Worm (Caenorhabditis elegans) whole organism, early embryonic: ENCODE measurements around the gene Y43F8C.7.

ENCODE experiments used
- B0310.2 ChIP-seq: sonication (generic microtip); optimal IDR thresholded peaks from 2 replicates; lab custom pipeline; 2016; ENCODE audit warnings: mild to moderate bottlenecking, missing genetic modification characterization, missing compliant biosample characterization
- F13C5.2 ChIP-seq: sonication (generic microtip); optimal IDR thresholded peaks from 2 replicates; lab custom pipeline; 2017; ENCODE audit warnings: mild to moderate bottlenecking, missing genetic modification characterization, inconsistent platforms, missing compliant biosample characterization
- aly-1 ChIP-seq: sonication (generic microtip); optimal IDR thresholded peaks from 2 replicates; lab custom pipeline; 2016; ENCODE audit warnings: missing genetic modification characterization, missing compliant biosample characterization
- ama-1 ChIP-seq: fragments of 150-350 bp; optimal IDR thresholded peaks from 2 replicates; lab custom pipeline; 2014
- ceh-13 ChIP-seq: fragments of 200-800 bp; sonication (Bioruptor generic); optimal IDR thresholded peaks from 2 replicates; lab custom pipeline; 2018; ENCODE audit warnings: mild to moderate bottlenecking, missing genetic modification characterization, missing compliant biosample characterization
- ceh-36 ChIP-seq: sonication (generic microtip); optimal IDR thresholded peaks from 2 replicates; lab custom pipeline; 2016; ENCODE audit warnings: missing genetic modification characterization, inconsistent platforms, missing compliant biosample characterization
- ets-7 ChIP-seq: sonication (generic microtip); optimal IDR thresholded peaks from 2 replicates; lab custom pipeline; 2016; ENCODE audit warnings: missing genotype, missing genetic modification characterization, missing compliant biosample characterization
- flt-1 ChIP-seq: fragments of 200-800 bp; sonication (Bioruptor generic); IDR thresholded peaks from 2 replicates; pipeline ENCODE4 v1.3.6; 2022; ENCODE audit warnings: missing genetic modification characterization, missing compliant biosample characterization
- hmbx-1 ChIP-seq: sonication (generic microtip); optimal IDR thresholded peaks from 2 replicates; lab custom pipeline; 2016; ENCODE audit warnings: mild to moderate bottlenecking, missing genetic modification characterization, missing compliant biosample characterization
- hmg-4 ChIP-seq: fragments of 200-800 bp; sonication (Bioruptor generic); optimal IDR thresholded peaks from 2 replicates; lab custom pipeline; 2018; ENCODE audit warnings: mild to moderate bottlenecking, missing genetic modification characterization, missing compliant biosample characterization
- hnd-1 ChIP-seq: sonication (generic microtip); optimal IDR thresholded peaks from 2 replicates; lab custom pipeline; 2016; ENCODE audit warnings: missing genetic modification characterization, missing compliant biosample characterization
- pes-1 ChIP-seq: fragments of 200-800 bp; sonication (Bioruptor generic); IDR thresholded peaks from 2 replicates; pipeline ENCODE4 v1.3.6; 2022; ENCODE audit warnings: missing genetic modification reagents, missing genetic modification characterization, missing compliant biosample characterization
- scrt-1 ChIP-seq: fragments of 200-800 bp; sonication (Bioruptor generic); IDR thresholded peaks from 2 replicates; pipeline ENCODE4 v1.3.6; 2022; ENCODE audit warnings: missing genetic modification characterization, missing compliant biosample characterization
- sea-1 ChIP-seq: fragments of 200-800 bp; sonication (Bioruptor generic); conservative IDR thresholded peaks from 2 replicates; pipeline ENCODE4 v1.3.6; 2022; ENCODE audit warnings: missing genetic modification characterization, missing compliant biosample characterization
- tbx-11 ChIP-seq: fragments of 200-800 bp; sonication (Bioruptor generic); IDR thresholded peaks from 2 replicates; pipeline ENCODE4 v1.3.6; 2022; ENCODE audit warnings: missing genetic modification characterization, missing compliant biosample characterization
- tbx-37 ChIP-seq: fragments of 200-800 bp; sonication (Bioruptor generic); conservative IDR thresholded peaks from 2 replicates; pipeline ENCODE4 v1.3.6; 2022; ENCODE audit warnings: missing genetic modification reagents, missing genetic modification characterization, missing compliant biosample characterization
- tra-4 ChIP-seq: sonication (generic microtip); optimal IDR thresholded peaks from 2 replicates; lab custom pipeline; 2017; ENCODE audit warnings: missing genetic modification characterization, missing compliant biosample characterization

Y43F8C.7 gene

ce11 chrV:19643903-19644302, at the start of gene Y43F8C.7, which contains the start of gene mrps-28:
Y43F8C.7 (minus strand) TSS chrV:19644030.
mrps-28 (plus strand) TSS chrV:19644239.
- TF ChIP-seq ama-1 (no peak), aly-1 (tag; lab: Kevin White, UChicago) (no peak), tbx-11 (no peak), hnd-1 (tag; lab: Kevin White, UChicago) (no peak), scrt-1 (GFP tag; lab: Robert Waterston, UW) (no peak), flt-1 (GFP tag; lab: Robert Waterston, UW) (no peak), B0310.2 (tag; lab: Kevin White, UChicago) (no peak), pes-1 (GFP tag; lab: Robert Waterston, UW) (no peak), ets-7 (tag; lab: Kevin White, UChicago) (no peak), tra-4 (tag; lab: Kevin White, UChicago) (no peak), hmbx-1 (tag; lab: Kevin White, UChicago) (no peak), ceh-13 (no peak), tbx-37 (GFP tag; lab: Robert Waterston, UW) (no peak), ceh-36 (tag; lab: Kevin White, UChicago) (no peak), hmg-4 (GFP tag; lab: Kevin White, UChicago) (no peak), sea-1 (GFP tag; lab: Robert Waterston, UW) (no peak), F13C5.2 (tag; lab: Kevin White, UChicago) (no peak)

ce11 chrV:19691954-19692353, 48.1 kb upstream of the Y43F8C.7 start:
- no peak for TF ChIP-seq hnd-1 (tag; lab: Kevin White, UChicago)
- no peak for TF ChIP-seq F13C5.2 (tag; lab: Kevin White, UChicago)
- no peak for TF ChIP-seq flt-1 (GFP tag; lab: Robert Waterston, UW)
- TF ChIP-seq hmbx-1 (tag; lab: Kevin White, UChicago): no peak
- TF ChIP-seq pes-1 (GFP tag; lab: Robert Waterston, UW): no peak
- TF ChIP-seq sea-1 (GFP tag; lab: Robert Waterston, UW): no peak
- TF ChIP-seq B0310.2 (tag; lab: Kevin White, UChicago): no peak
- no peak for TF ChIP-seq ets-7 (tag; lab: Kevin White, UChicago)
- no peak for TF ChIP-seq ama-1
- TF ChIP-seq tbx-37 (GFP tag; lab: Robert Waterston, UW): no peak
- no peak for TF ChIP-seq tbx-11
- no peak for TF ChIP-seq scrt-1 (GFP tag; lab: Robert Waterston, UW)

DNA sequence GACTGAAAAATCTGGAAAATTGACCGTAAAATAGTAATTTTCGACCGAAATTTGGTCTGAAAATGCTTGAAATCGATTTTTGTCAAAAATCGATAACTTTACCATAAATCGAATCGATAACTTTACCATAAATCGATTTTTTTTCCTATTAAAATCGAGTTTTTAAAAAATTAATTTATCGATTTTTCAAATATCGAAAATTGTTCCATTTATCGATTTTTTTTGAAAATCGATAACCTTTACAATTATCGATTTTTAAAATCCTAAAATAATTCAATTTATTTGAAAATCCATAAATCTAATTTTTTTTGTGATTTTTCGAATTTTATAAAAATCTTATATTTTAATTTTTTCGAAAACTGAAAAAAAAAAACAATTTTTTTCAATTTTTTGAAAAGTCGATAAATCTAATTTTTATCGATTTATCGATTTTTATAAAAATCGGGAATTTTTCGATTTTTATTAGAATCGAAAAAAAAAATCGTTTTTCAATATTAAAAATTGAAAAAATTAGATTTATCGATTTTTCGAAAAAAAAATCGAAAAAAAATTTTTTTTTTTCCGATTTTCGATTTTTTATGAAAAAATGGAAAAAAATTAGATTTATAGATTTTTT, 47.5 kb upstream of the Y43F8C.7 start:
- TF ChIP-seq ceh-36 (tag; lab: Kevin White, UChicago): no peak
- no peak for TF ChIP-seq scrt-1 (GFP tag; lab: Robert Waterston, UW)
- TF ChIP-seq sea-1 (GFP tag; lab: Robert Waterston, UW): no peak
- no peak for TF ChIP-seq pes-1 (GFP tag; lab: Robert Waterston, UW)
- TF ChIP-seq hmbx-1 (tag; lab: Kevin White, UChicago): no peak
- no peak for TF ChIP-seq ceh-13
- TF ChIP-seq tbx-11: no peak
- no peak for TF ChIP-seq F13C5.2 (tag; lab: Kevin White, UChicago)
- TF ChIP-seq hnd-1 (tag; lab: Kevin White, UChicago): no peak
- no peak for TF ChIP-seq hmg-4 (GFP tag; lab: Kevin White, UChicago)
- no peak for TF ChIP-seq ets-7 (tag; lab: Kevin White, UChicago)
- no peak for TF ChIP-seq ama-1

ce11 chrV:19674543-19674942, 30.7 kb upstream of the Y43F8C.7 start, which contains the start of gene mrp-7:
mrp-7 (plus strand) TSS chrV:19674843.
- no peak for TF ChIP-seq pes-1 (GFP tag; lab: Robert Waterston, UW)

ce11 chrV:19673298-19673903, 29.6 kb upstream of the Y43F8C.7 start:
- no peak for TF ChIP-seq aly-1 (tag; lab: Kevin White, UChicago)
- TF ChIP-seq scrt-1 (GFP tag; lab: Robert Waterston, UW): no peak
- no peak for TF ChIP-seq hmbx-1 (tag; lab: Kevin White, UChicago)
- no peak for TF ChIP-seq ceh-36 (tag; lab: Kevin White, UChicago)
- TF ChIP-seq ets-7 (tag; lab: Kevin White, UChicago): no peak
- no peak for TF ChIP-seq sea-1 (GFP tag; lab: Robert Waterston, UW)

ce11 chrV:19672357-19672756, 28.5 kb upstream of the Y43F8C.7 start:
- TF ChIP-seq scrt-1 (GFP tag; lab: Robert Waterston, UW): no peak
- no peak for TF ChIP-seq hmg-4 (GFP tag; lab: Kevin White, UChicago)
- TF ChIP-seq flt-1 (GFP tag; lab: Robert Waterston, UW): no peak
- no peak for TF ChIP-seq B0310.2 (tag; lab: Kevin White, UChicago)
- TF ChIP-seq tbx-11: no peak
- TF ChIP-seq ama-1: no peak
- no peak for TF ChIP-seq ets-7 (tag; lab: Kevin White, UChicago)
- TF ChIP-seq pes-1 (GFP tag; lab: Robert Waterston, UW): no peak
- TF ChIP-seq F13C5.2 (tag; lab: Kevin White, UChicago): no peak
- no peak for TF ChIP-seq ceh-36 (tag; lab: Kevin White, UChicago)
- TF ChIP-seq tra-4 (tag; lab: Kevin White, UChicago): no peak
- TF ChIP-seq aly-1 (tag; lab: Kevin White, UChicago): no peak

- TF ChIP-seq flt-1 (GFP tag; lab: Robert Waterston, UW) (no peak), tbx-37 (GFP tag; lab: Robert Waterston, UW) (no peak), hmbx-1 (tag; lab: Kevin White, UChicago) (no peak), scrt-1 (GFP tag; lab: Robert Waterston, UW) (no peak), pes-1 (GFP tag; lab: Robert Waterston, UW) (no peak), tbx-11 (no peak), sea-1 (GFP tag; lab: Robert Waterston, UW) (no peak), tra-4 (tag; lab: Kevin White, UChicago) (no peak), hmg-4 (GFP tag; lab: Kevin White, UChicago) (no peak), hnd-1 (tag; lab: Kevin White, UChicago) (no peak), aly-1 (tag; lab: Kevin White, UChicago) (no peak), F13C5.2 (tag; lab: Kevin White, UChicago) (no peak), ceh-13 (no peak), ceh-36 (tag; lab: Kevin White, UChicago) (no peak), ama-1 (no peak)
Measured at ce11 chrV:19671816-19672215, 28.0 kb upstream of the Y43F8C.7 start.
